Worm (Caenorhabditis elegans) whole organism, midembryonic: ENCODE results near the gene F10G7.5.

Experiments
- T22C8.4 ChIP-seq: fragments of 200-800 bp; sonication (Bioruptor generic); IDR thresholded peaks from 2 replicates; pipeline ENCODE4 v1.3.6; 2022; ENCODE audit warnings: missing genetic modification characterization, missing compliant biosample characterization
- cog-1 ChIP-seq: sonication (generic microtip); optimal IDR thresholded peaks from 2 replicates; lab custom pipeline; 2016; ENCODE audit warnings: missing genetic modification characterization, missing compliant biosample characterization
- flt-1 ChIP-seq: fragments of 200-800 bp; sonication (Bioruptor generic); IDR thresholded peaks from 2 replicates; pipeline ENCODE4 v1.3.6; 2022; ENCODE audit warnings: missing genetic modification characterization, missing compliant biosample characterization
- klf-2 ChIP-seq: fragments of 200-800 bp; sonication (Bioruptor generic); conservative IDR thresholded peaks from 2 replicates; pipeline ENCODE4 v1.3.6; 2022; ENCODE audit warnings: missing genetic modification reagents, missing genetic modification characterization, missing compliant biosample characterization
- med-1 ChIP-seq: sonication (generic microtip); optimal IDR thresholded peaks from 2 replicates; lab custom pipeline; 2017; ENCODE audit warnings: missing genetic modification characterization, mild to moderate bottlenecking, missing compliant biosample characterization, antibody characterized with exemption, missing genetic modification reagents; ENCODE audit not compliant: insufficient read depth
- ref-1 ChIP-seq: fragments of 200-800 bp; sonication (Bioruptor generic); conservative IDR thresholded peaks from 2 replicates; pipeline ENCODE4 v1.3.6; 2022; ENCODE audit warnings: missing genetic modification reagents, missing genetic modification characterization, missing compliant biosample characterization
- tab-1 ChIP-seq: fragments of 200-800 bp; sonication (Bioruptor generic); IDR thresholded peaks from 2 replicates; pipeline ENCODE4 v1.3.6; 2022; ENCODE audit warnings: missing genetic modification characterization, missing compliant biosample characterization
- ztf-23 ChIP-seq: fragments of 200-800 bp; sonication (Bioruptor generic); IDR thresholded peaks from 2 replicates; pipeline ENCODE4 v1.3.6; 2022; ENCODE audit warnings: missing genetic modification reagents, missing genetic modification characterization, missing compliant biosample characterization
- ztf-29 ChIP-seq: fragments of 200-800 bp; sonication (Bioruptor generic); IDR thresholded peaks from 2 replicates; pipeline ENCODE4 v1.3.6; 2022; ENCODE audit warnings: missing genetic modification reagents, missing genetic modification characterization, missing compliant biosample characterization

Gene F10G7.5

DNA sequence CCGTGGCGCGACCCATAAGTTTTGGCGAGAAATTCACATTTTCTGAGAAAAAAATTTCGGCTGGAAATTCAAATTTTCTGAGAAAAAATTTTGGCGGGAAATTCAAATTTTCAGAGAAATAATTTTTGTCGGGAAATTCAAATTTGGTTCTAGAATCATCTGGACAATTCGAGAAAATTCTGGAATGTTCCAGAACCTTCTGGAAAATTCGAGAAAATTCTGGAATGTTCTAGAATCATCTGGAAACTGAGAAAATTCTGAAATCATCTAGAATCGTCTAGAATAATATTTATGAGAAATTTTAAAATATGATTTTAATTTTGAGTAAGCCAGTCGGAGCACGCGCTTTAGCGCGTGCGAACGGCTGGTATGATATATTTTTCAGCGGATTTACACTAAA, 8.4 kb upstream of the F10G7.5 start:
- TF ChIP-seq T22C8.4 (GFP tag; lab: Robert Waterston, UW) (no peak), med-1 (GFP tag; lab: Kevin White, UChicago) (no peak), cog-1 (tag; lab: Kevin White, UChicago) (no peak), ztf-29 (GFP tag; lab: Robert Waterston, UW) (no peak), tab-1 (GFP tag; lab: Robert Waterston, UW) (no peak), klf-2 (no peak), ref-1 (GFP tag; lab: Robert Waterston, UW) (no peak), ztf-23 (GFP tag; lab: Robert Waterston, UW) (no peak), flt-1 (no peak)

DNA sequence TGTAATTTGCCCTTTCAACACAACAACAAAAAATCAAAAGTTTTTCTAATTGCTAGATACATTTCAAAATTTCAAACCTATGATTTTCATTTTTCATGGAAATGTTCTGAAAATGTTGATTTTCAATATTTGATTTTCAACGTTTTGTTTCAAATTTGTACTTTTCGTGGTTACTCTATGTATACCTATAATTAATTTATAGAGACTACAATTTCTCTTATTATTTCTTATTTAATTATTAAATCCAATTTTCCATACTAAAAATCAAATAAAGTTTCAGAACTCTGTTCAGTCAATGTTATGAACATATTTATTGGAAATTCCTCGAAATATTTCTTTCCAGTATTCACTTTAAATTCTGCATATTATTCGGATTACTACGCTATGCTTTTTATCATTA, 6.3 kb upstream of the F10G7.5 start, which contains the start of gene sre-39:
Gene sre-39 (plus strand): TSS at position 301 of the 400 bp plus-strand sequence.
- TF ChIP-seq ztf-23 (GFP tag; lab: Robert Waterston, UW): no peak
- no peak for TF ChIP-seq ref-1 (GFP tag; lab: Robert Waterston, UW)
- no peak for TF ChIP-seq ztf-29 (GFP tag; lab: Robert Waterston, UW)
- TF ChIP-seq klf-2: no peak

DNA sequence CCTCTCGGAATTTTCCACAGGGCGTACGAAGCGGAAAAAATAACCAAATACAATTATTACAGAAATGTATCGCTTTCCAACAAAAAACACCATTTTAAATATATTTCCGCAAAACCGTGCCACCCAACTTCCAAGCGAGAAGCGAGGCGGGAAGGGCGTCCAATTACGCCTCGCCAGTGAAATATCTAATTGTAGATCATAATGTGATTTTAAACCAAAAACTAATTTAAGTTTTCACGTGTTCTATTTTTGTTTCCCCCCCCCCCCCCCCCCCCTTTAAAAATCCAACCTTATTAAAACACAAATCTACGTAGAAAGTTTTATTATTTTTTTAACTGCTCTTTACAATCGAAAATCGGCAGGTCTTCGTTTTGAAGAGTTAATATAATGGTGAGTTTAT, 3.7 kb upstream of the F10G7.5 start, which contains the start of gene F10G7.12:
Gene F10G7.12 (plus strand): TSS at position 301 of the 400 bp plus-strand sequence.
- TF ChIP-seq flt-1 (no peak), med-1 (GFP tag; lab: Kevin White, UChicago) (no peak), ztf-23 (GFP tag; lab: Robert Waterston, UW) (no peak), cog-1 (tag; lab: Kevin White, UChicago) (no peak), ref-1 (GFP tag; lab: Robert Waterston, UW) (no peak), tab-1 (GFP tag; lab: Robert Waterston, UW) (no peak)

DNA sequence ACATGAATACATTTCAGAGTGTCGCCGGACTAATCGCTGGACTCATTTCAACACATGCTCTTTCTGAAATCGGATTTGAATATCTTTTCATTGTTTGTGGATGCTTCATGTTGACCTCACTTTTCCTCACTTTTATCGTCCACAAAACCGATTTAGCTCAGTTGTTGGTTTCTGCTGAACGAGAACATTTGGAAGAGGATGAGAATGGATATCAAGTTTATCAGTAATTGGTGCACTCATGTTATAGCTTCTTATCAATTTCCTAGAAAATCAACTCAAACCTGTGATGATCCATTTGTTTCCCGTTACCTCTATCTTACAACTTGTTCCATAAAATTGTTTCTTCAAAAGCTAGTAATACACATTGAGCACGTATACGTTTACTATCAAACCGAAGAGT, 2.8 kb downstream of the F10G7.5 start:
- TF ChIP-seq flt-1 (no peak), tab-1 (GFP tag; lab: Robert Waterston, UW) (no peak), med-1 (GFP tag; lab: Kevin White, UChicago) (no peak), ztf-29 (GFP tag; lab: Robert Waterston, UW) (no peak), klf-2 (no peak), ref-1 (GFP tag; lab: Robert Waterston, UW) (no peak), T22C8.4 (GFP tag; lab: Robert Waterston, UW) (no peak), ztf-23 (GFP tag; lab: Robert Waterston, UW) (no peak), cog-1 (tag; lab: Kevin White, UChicago) (no peak)

DNA sequence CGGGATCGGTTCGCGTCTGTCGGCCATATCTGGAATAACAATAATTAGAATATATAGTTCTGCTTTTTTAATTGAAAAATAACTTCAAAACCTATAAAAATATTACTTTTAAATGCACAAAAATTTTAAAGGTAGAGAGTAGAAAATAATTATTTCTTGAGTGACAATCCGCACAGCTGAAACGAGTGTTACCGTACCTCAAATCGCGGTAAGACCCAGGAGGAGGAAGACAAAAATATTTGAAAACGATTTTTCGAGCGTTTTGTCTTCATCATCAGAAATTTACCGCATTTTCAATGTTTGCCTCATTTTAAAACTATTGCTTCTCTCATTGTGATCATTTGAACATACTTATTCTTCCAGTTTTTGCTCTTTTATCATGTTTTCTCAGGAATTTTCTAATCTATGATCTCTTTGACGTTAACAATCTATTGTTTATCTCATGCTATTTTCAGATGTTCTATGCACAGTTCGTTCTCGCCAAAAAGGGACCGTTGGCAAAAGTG, 5.1 kb downstream of the F10G7.5 start, which contains the start of the genes rpn-5 and scc-1:
Gene rpn-5 (minus strand): TSS at position 162 of the 506 bp plus-strand sequence.
Gene scc-1 (plus strand): TSS at position 456 of the 506 bp plus-strand sequence.
- TF ChIP-seq tab-1 (GFP tag; lab: Robert Waterston, UW): no peak
- no peak for TF ChIP-seq ref-1 (GFP tag; lab: Robert Waterston, UW)
- no peak for TF ChIP-seq flt-1
- TF ChIP-seq med-1 (GFP tag; lab: Kevin White, UChicago): no peak
- no peak for TF ChIP-seq ztf-23 (GFP tag; lab: Robert Waterston, UW)
- TF ChIP-seq cog-1 (tag; lab: Kevin White, UChicago): no peak
- no peak for TF ChIP-seq klf-2
- TF ChIP-seq ztf-29 (GFP tag; lab: Robert Waterston, UW): no peak
- no peak for TF ChIP-seq T22C8.4 (GFP tag; lab: Robert Waterston, UW)

DNA sequence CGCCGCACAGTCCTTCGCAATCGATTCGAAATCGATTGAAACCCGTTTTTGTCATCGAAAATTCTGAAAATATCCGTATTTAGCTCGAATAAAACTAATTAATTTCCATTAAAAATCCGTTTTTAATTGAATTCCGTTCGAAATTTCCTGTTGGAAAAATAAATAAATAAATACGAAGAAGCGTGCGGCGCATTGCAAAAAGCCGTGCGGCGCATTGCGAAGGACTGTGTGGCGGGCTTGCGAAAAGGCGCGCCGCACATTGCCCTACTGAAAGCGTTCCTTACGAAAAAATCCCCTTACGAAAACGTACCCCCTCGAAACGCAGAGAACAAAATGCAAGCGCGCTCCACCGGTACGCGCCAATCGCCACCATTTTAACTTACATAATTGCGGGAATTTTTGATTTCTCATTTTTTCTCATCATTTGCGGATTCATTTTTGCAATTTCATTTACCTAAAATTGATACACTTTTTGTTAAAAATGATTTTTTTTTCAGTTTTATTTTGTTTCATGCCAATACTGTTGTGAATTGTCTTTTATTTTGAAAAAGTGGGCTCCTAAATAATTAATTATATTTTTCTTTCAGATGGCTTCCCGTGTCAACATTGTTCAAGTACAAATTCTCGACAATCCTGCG, 8.4 kb downstream of the F10G7.5 start, which contains the start of gene unc-85:
Gene unc-85 (plus strand): TSS at position 588 of the 638 bp plus-strand sequence.
- peak; percentile 71 for TF ChIP-seq klf-2
- peak; percentile 57; the same call in 1 of the 2 replicates for TF ChIP-seq ref-1 (GFP tag; lab: Robert Waterston, UW)
- peak; percentile 84 for TF ChIP-seq ztf-29 (GFP tag; lab: Robert Waterston, UW)
- TF ChIP-seq med-1 (GFP tag; lab: Kevin White, UChicago): peak; percentile 29
- TF ChIP-seq cog-1 (tag; lab: Kevin White, UChicago): peak; percentile 30
- peak; percentile 70; the same call in 1 of the 2 replicates for TF ChIP-seq tab-1 (GFP tag; lab: Robert Waterston, UW)
- TF ChIP-seq T22C8.4 (GFP tag; lab: Robert Waterston, UW): peak; percentile 18; the same call in 1 of the 2 replicates
- TF ChIP-seq flt-1: peak; percentile 90
- peak; percentile 90 for TF ChIP-seq ztf-23 (GFP tag; lab: Robert Waterston, UW)

DNA sequence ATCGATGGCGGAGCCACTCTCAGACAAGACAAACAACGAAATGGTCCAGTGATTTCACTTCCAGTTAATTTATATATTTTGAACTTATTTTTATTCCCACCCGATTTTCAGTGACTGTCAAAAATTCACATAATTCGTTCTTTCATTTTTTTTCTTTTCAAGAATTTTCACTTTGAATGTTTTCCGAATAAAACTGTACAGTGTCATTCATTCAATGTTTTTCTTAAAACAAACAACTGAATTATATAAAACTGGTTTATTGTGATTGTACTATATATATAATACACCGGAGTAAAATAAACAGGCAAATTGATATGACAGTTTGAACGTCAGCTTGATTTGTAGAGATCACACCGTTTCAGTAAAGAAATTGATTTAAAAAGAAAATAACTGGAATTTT, 9.8 kb downstream of the F10G7.5 start:
- TF ChIP-seq cog-1 (tag; lab: Kevin White, UChicago): no peak
- no peak for TF ChIP-seq T22C8.4 (GFP tag; lab: Robert Waterston, UW)
- no peak for TF ChIP-seq ztf-29 (GFP tag; lab: Robert Waterston, UW)
- TF ChIP-seq ztf-23 (GFP tag; lab: Robert Waterston, UW): no peak
- TF ChIP-seq ref-1 (GFP tag; lab: Robert Waterston, UW): no peak
- TF ChIP-seq klf-2: no peak
- no peak for TF ChIP-seq tab-1 (GFP tag; lab: Robert Waterston, UW)
- TF ChIP-seq med-1 (GFP tag; lab: Kevin White, UChicago): no peak
- TF ChIP-seq flt-1: no peak

DNA sequence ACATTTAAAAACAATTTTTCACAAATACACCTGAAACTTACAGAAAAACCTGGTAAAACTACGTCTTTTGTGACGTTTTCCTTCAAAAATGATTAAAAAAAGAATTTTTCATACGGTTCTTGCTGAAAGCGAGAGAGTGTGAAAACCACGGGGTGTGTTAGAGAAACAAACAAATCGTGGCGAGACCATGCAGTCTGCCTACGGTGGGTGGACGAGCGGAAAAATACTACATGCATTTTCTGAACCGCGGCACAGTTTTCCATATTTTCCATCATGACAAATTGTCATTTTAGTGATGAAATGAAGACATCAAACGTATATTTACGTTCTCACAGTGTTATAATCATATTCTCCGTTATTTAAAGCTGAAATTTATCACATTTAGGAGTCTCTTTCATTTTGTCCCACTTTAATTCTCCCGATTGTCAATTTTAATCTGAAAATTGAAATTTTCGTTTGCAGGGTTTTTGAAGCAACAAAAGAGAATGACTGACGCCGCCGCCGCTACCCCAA, 13.2 kb downstream of the F10G7.5 start, which contains the start of the genes F10G7.9 and tsn-1:
Gene F10G7.9 (minus strand): TSS at position 127 of the 513 bp plus-strand sequence.
Gene tsn-1 (plus strand): TSS at position 463 of the 513 bp plus-strand sequence.
- TF ChIP-seq ref-1 (GFP tag; lab: Robert Waterston, UW): no peak
- no peak for TF ChIP-seq T22C8.4 (GFP tag; lab: Robert Waterston, UW)
- TF ChIP-seq ztf-29 (GFP tag; lab: Robert Waterston, UW): no peak
- TF ChIP-seq klf-2: no peak
- no peak for TF ChIP-seq cog-1 (tag; lab: Kevin White, UChicago)
- no peak for TF ChIP-seq flt-1

DNA sequence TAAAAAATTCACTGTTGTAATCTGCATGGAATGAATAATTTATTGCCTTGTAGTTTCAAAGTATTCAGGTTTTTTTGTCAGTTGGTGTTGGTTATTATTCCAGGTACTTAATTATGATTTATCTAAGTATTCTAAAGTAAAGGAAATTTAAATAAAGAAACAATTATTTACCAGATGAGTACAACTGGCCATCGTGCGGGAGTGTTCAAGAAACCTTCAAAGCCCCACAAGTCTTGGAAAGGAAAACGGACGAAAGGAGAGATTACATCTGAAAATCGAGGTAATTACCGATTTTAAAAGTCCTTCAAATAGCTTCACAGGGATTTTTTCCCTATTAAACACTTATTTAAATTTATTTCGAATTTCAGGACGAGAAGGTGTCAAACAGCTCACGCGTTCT, 16.9 kb downstream of the F10G7.5 start, which contains the start of gene tag-151:
Gene tag-151 (plus strand): TSS at position 158 of the 400 bp plus-strand sequence.
- TF ChIP-seq med-1 (GFP tag; lab: Kevin White, UChicago) (no peak), tab-1 (GFP tag; lab: Robert Waterston, UW) (no peak), cog-1 (tag; lab: Kevin White, UChicago) (no peak), klf-2 (no peak), ztf-23 (GFP tag; lab: Robert Waterston, UW) (no peak), flt-1 (no peak), ztf-29 (GFP tag; lab: Robert Waterston, UW) (no peak), T22C8.4 (GFP tag; lab: Robert Waterston, UW) (no peak), ref-1 (GFP tag; lab: Robert Waterston, UW) (no peak)
